Fruit fly (Drosophila melanogaster) Kc167 (cell line): ENCODE results near the gene CG45045.

ENCODE experiments used
- Sin3A ChIP-seq: fragments of >200 bp; optimal IDR thresholded peaks from 2 replicates; lab custom pipeline; 2018; ENCODE audit warnings: missing external identifiers
- h ChIP-seq: fragments of >200 bp; optimal IDR thresholded peaks from 3 replicates; lab custom pipeline; 2018; ENCODE audit warnings: missing external identifiers

DNA sequence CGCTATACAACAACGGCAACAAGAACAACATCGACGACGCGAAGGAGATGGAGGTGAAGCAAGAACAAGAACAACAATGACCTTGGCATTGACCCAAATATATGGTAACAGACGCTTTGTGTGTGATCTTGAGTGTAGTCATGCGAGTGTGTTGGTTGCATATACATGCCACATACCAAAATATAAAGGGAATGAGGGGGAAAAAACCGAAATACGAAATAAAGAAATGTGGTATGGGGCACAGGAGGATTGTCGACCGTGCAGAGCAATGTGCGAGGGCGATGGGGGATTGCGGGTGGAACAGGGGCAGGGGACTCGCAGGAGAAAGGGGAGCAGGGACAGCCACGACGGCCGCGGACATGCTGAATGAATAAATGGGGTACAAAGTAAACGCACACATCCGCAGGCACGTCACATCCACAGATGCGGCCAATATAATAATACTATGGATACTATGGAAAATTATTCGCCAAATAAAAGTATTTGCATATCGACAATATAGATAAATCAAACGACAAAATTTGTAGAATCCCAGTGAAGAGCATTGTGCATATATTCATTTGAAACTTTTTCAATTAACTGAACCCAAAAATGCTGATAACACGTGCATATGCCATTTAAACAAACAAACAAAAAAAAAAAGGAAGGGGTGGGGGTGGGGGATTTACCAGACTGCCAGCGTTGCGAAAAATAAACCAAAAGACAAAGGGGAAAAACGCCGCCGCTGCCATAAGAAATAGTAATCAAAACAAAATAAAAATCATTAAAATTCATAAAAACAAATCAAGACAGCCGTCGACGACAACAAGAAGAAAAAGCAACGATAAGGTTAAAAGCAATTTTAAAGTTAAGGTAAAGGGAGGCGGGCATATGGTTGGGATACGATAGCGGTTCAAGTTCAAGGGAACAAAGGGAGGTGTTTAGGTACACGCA lies 38.8 kb downstream of the CG45045 start:
- no peak for TF ChIP-seq h
- TF ChIP-seq Sin3A = no peak
